Worm (Caenorhabditis elegans) whole organism, mixed stage, embryonic: ENCODE measurements around the gene M70.1.
"Not testable (repeated sequence)": the region's sequence is repeated elsewhere in the genome, so short reads cannot be mapped to it uniquely, and the experiment has no call there.

ENCODE experiments used
- M03D4.4 ChIP-seq: sonication (generic microtip); optimal IDR thresholded peaks from 2 replicates; lab custom pipeline; 2017; ENCODE audit warnings: mild to moderate bottlenecking, missing genetic modification characterization, missing compliant biosample characterization
- bed-3 ChIP-seq: fragments of 200-800 bp; sonication (Bioruptor generic); optimal IDR thresholded peaks from 3 replicates; lab custom pipeline; 2018; ENCODE audit warnings: mild to moderate bottlenecking, missing genetic modification characterization, moderate library complexity, missing compliant biosample characterization
- blmp-1 ChIP-seq: fragments of 150-350 bp; optimal IDR thresholded peaks from 2 replicates; lab custom pipeline; 2014; ENCODE audit warnings: missing biosample characterization, missing genetic modification characterization
- ceh-39 ChIP-seq: fragments of 150-350 bp; optimal IDR thresholded peaks from 2 replicates; lab custom pipeline; 2014; ENCODE audit warnings: missing biosample characterization, missing genetic modification characterization
- ceh-43 ChIP-seq: fragments of 200-800 bp; sonication (Bioruptor generic); optimal IDR thresholded peaks from 2 replicates; lab custom pipeline; 2018; ENCODE audit warnings: mild to moderate bottlenecking, missing genetic modification characterization, moderate library complexity, missing compliant biosample characterization
- ceh-83 ChIP-seq: fragments of 200-800 bp; sonication (Bioruptor generic); optimal IDR thresholded peaks from 2 replicates; lab custom pipeline; 2018; ENCODE audit warnings: mild to moderate bottlenecking, missing genetic modification characterization, missing compliant biosample characterization
- ces-1 ChIP-seq: fragments of 150-350 bp; optimal IDR thresholded peaks from 2 replicates; lab custom pipeline; 2014; ENCODE audit warnings: missing biosample characterization, missing genetic modification reagents, missing genetic modification characterization
- cnd-1 ChIP-seq: fragments of 200-800 bp; sonication (Bioruptor generic); optimal IDR thresholded peaks from 2 replicates; lab custom pipeline; 2018; ENCODE audit warnings: mild to moderate bottlenecking, missing genetic modification characterization, missing compliant biosample characterization
- drap-1 ChIP-seq: fragments of 200-800 bp; sonication (Bioruptor generic); optimal IDR thresholded peaks from 3 replicates; lab custom pipeline; 2018; ENCODE audit warnings: mild to moderate bottlenecking, missing genetic modification characterization, missing compliant biosample characterization
- elt-1 ChIP-seq: sonication (generic microtip); optimal IDR thresholded peaks from 2 replicates; lab custom pipeline; 2017; ENCODE audit warnings: missing genetic modification characterization, mild to moderate bottlenecking, missing compliant biosample characterization, antibody characterized with exemption, moderate library complexity, borderline replicate concordance; ENCODE audit not compliant: insufficient read depth
- elt-3 ChIP-seq: fragments of 150-350 bp; optimal IDR thresholded peaks from 2 replicates; lab custom pipeline; 2014; ENCODE audit warnings: missing biosample characterization, missing genetic modification characterization
- flh-1 ChIP-seq: fragments of 200-800 bp; sonication (Bioruptor generic); optimal IDR thresholded peaks from 2 replicates; lab custom pipeline; 2018; ENCODE audit warnings: mild to moderate bottlenecking, missing genetic modification characterization, moderate library complexity, missing compliant biosample characterization
- ham-2 ChIP-seq: fragments of 200-800 bp; sonication (Bioruptor generic); optimal IDR thresholded peaks from 2 replicates; lab custom pipeline; 2018; ENCODE audit warnings: mild to moderate bottlenecking, missing genetic modification characterization, missing compliant biosample characterization
- hlh-1 ChIP-seq: fragments of 150-350 bp; optimal IDR thresholded peaks from 2 replicates; lab custom pipeline; 2014; ENCODE audit warnings: missing biosample characterization, missing genetic modification reagents, missing genetic modification characterization
- lin-13 ChIP-seq: fragments of 150-350 bp; optimal IDR thresholded peaks from 2 replicates; lab custom pipeline; 2014; ENCODE audit warnings: missing biosample characterization, missing genetic modification characterization
- lin-32 ChIP-seq: fragments of 200-800 bp; sonication (Bioruptor generic); optimal IDR thresholded peaks from 2 replicates; lab custom pipeline; 2018; ENCODE audit warnings: mild to moderate bottlenecking, missing genetic modification characterization, missing compliant biosample characterization
- lsy-2 ChIP-seq: fragments of 150-350 bp; optimal IDR thresholded peaks from 2 replicates; lab custom pipeline; 2014; ENCODE audit warnings: missing biosample characterization, missing genetic modification characterization
- mab-5 ChIP-seq: fragments of 150-350 bp; optimal IDR thresholded peaks from 2 replicates; lab custom pipeline; 2014; ENCODE audit warnings: missing biosample characterization, missing genetic modification characterization
- mep-1 ChIP-seq: fragments of 150-350 bp; optimal IDR thresholded peaks from 2 replicates; lab custom pipeline; 2017; ENCODE audit warnings: missing biosample characterization, missing genetic modification reagents, missing genetic modification characterization, inconsistent platforms
- mls-2 ChIP-seq: sonication (generic microtip); optimal IDR thresholded peaks from 2 replicates; lab custom pipeline; 2016; ENCODE audit warnings: mild to moderate bottlenecking, missing genetic modification characterization, moderate library complexity, missing compliant biosample characterization
- nhr-12 ChIP-seq: fragments of 150-350 bp; optimal IDR thresholded peaks from 2 replicates; lab custom pipeline; 2014; ENCODE audit warnings: missing biosample characterization, missing genetic modification characterization
- nhr-2 ChIP-seq: fragments of 150-350 bp; optimal IDR thresholded peaks from 2 replicates; lab custom pipeline; 2014; ENCODE audit warnings: missing biosample characterization, missing genetic modification characterization
- nhr-237 ChIP-seq: fragments of 150-350 bp; optimal IDR thresholded peaks from 2 replicates; lab custom pipeline; 2014; ENCODE audit warnings: missing biosample characterization, missing genetic modification characterization
- nhr-28 ChIP-seq: fragments of 150-350 bp; optimal IDR thresholded peaks from 2 replicates; lab custom pipeline; 2014; ENCODE audit warnings: missing biosample characterization, missing genetic modification characterization
- nhr-76 ChIP-seq: sonication (generic microtip); optimal IDR thresholded peaks from 2 replicates; lab custom pipeline; 2017; ENCODE audit warnings: missing biosample characterization, missing genetic modification characterization
- pha-4 ChIP-seq: fragments of 150-350 bp; optimal IDR thresholded peaks from 2 replicates; lab custom pipeline; 2018; ENCODE audit warnings: missing biosample characterization, missing genetic modification reagents, missing genetic modification characterization
- sem-2 ChIP-seq: fragments of 200-800 bp; sonication (Bioruptor generic); optimal IDR thresholded peaks from 2 replicates; lab custom pipeline; 2018; ENCODE audit warnings: mild to moderate bottlenecking, missing genetic modification characterization, missing compliant biosample characterization
- snpc-4 ChIP-seq: fragments of 150-350 bp; optimal IDR thresholded peaks from 2 replicates; lab custom pipeline; 2014; ENCODE audit warnings: missing biosample characterization, missing genetic modification characterization
- sptf-1 ChIP-seq: sonication (generic microtip); optimal IDR thresholded peaks from 2 replicates; lab custom pipeline; 2017; ENCODE audit warnings: mild to moderate bottlenecking, missing genetic modification characterization, moderate library complexity, missing compliant biosample characterization
- tbx-8 ChIP-seq: fragments of 200-800 bp; sonication (Bioruptor generic); optimal IDR thresholded peaks from 2 replicates; lab custom pipeline; 2018; ENCODE audit warnings: mild to moderate bottlenecking, missing genetic modification characterization, moderate library complexity, missing compliant biosample characterization
- unc-120 ChIP-seq: sonication (generic microtip); optimal IDR thresholded peaks from 2 replicates; lab custom pipeline; 2017; ENCODE audit warnings: missing genetic modification characterization, missing compliant biosample characterization; ENCODE audit not compliant: poor library complexity, severe bottlenecking
- unc-39 ChIP-seq: fragments of 150-350 bp; optimal IDR thresholded peaks from 2 replicates; lab custom pipeline; 2014; ENCODE audit warnings: missing biosample characterization, missing genetic modification characterization
- unc-62 ChIP-seq: fragments of 150-350 bp; optimal IDR thresholded peaks from 2 replicates; lab custom pipeline; 2014; ENCODE audit warnings: missing biosample characterization, missing genetic modification reagents, missing genetic modification characterization
- zip-8 ChIP-seq: fragments of 150-350 bp; optimal IDR thresholded peaks from 2 replicates; lab custom pipeline; 2014; ENCODE audit warnings: missing biosample characterization, missing genetic modification characterization
- ztf-11 ChIP-seq: fragments of 150-350 bp; optimal IDR thresholded peaks from 2 replicates; lab custom pipeline; 2014; ENCODE audit warnings: missing biosample characterization, missing genetic modification characterization

Gene M70.1

ce11 chrIV:2245565-2245964 is at the start of gene M70.1:
Gene M70.1, plus strand, starts transcription at chrIV:2245865.
- TF ChIP-seq bed-3 (GFP tag; lab: Kevin White, UChicago); ceh-39 (tag; lab: Kevin White, UChicago); nhr-28 (tag; lab: Kevin White, UChicago): not testable (repeated sequence)
- TF ChIP-seq, all 35 proteins: peak for 0; not testable (repeated sequence) for 35

- TF ChIP-seq lsy-2 (tag; lab: Kevin White, UChicago) (no peak), lin-13 (no peak), mab-5 (no peak), mep-1 (no peak), blmp-1 (no peak), ham-2 (GFP tag; lab: Kevin White, UChicago) (no peak)
Measured at ce11 chrIV:2198741-2199140, 46.9 kb upstream of the M70.1 start, which contains the start of gene Y71G10AR.4. Gene Y71G10AR.4, plus strand, starts transcription at chrIV:2199041.

ce11 chrIV:2216756-2217155 is 28.9 kb upstream of the M70.1 start, which contains the start of gene T04C4.3:
Gene T04C4.3, minus strand, starts transcription at chrIV:2216856.
- not testable (repeated sequence) for TF ChIP-seq unc-39 (tag; lab: Kevin White, UChicago); mls-2 (tag; lab: Kevin White, UChicago); ces-1 (GFP tag; lab: Kevin White, UChicago)

ce11 chrIV:2217260-2217659 is 28.4 kb upstream of the M70.1 start:
- peak; percentile 12 for TF ChIP-seq M03D4.4 (tag; lab: Kevin White, UChicago)
- peak; percentile 1 for TF ChIP-seq mls-2 (tag; lab: Kevin White, UChicago)
- TF ChIP-seq hlh-1 (tag; lab: Kevin White, UChicago): no peak
- peak; percentile 53 for TF ChIP-seq pha-4 (tag; lab: Kevin White, UChicago)
- no peak for TF ChIP-seq elt-3 (tag; lab: Kevin White, UChicago)

ce11 chrIV:2219334-2219755 is 26.3 kb upstream of the M70.1 start:
- TF ChIP-seq pha-4 (tag; lab: Kevin White, UChicago): peak; percentile 81
- TF ChIP-seq unc-39 (tag; lab: Kevin White, UChicago): no peak
- no peak for TF ChIP-seq snpc-4
- TF ChIP-seq ham-2 (GFP tag; lab: Kevin White, UChicago): peak; percentile 74
- TF ChIP-seq nhr-12: no peak
- TF ChIP-seq unc-120 (tag; lab: Kevin White, UChicago): peak; percentile 86
- TF ChIP-seq nhr-237 (tag; lab: Kevin White, UChicago): peak; percentile 81
- TF ChIP-seq unc-62 (GFP tag; lab: Kevin White, UChicago): peak; percentile 55
- TF ChIP-seq cnd-1 (tag; lab: Kevin White, UChicago): peak; percentile 50
- peak; percentile 67 for TF ChIP-seq mls-2 (tag; lab: Kevin White, UChicago)
- TF ChIP-seq ceh-39 (tag; lab: Kevin White, UChicago): no peak
- TF ChIP-seq ceh-83 (GFP tag; lab: Kevin White, UChicago): no peak
- peak; percentile 70 for TF ChIP-seq ztf-11 (tag; lab: Kevin White, UChicago)
- peak; percentile 80 for TF ChIP-seq nhr-2 (tag; lab: Kevin White, UChicago)
- TF ChIP-seq flh-1 (GFP tag; lab: Kevin White, UChicago): peak; percentile 16
- TF ChIP-seq sem-2: no peak
- TF ChIP-seq tbx-8 (GFP tag; lab: Kevin White, UChicago): peak; percentile 64
- peak; percentile 38 for TF ChIP-seq lin-13
- TF ChIP-seq M03D4.4 (tag; lab: Kevin White, UChicago): peak; percentile 77
- peak; percentile 83 for TF ChIP-seq sptf-1 (tag; lab: Kevin White, UChicago)
- TF ChIP-seq mep-1: peak; percentile 1
- peak; percentile 67 for TF ChIP-seq drap-1
- TF ChIP-seq elt-1 (tag; lab: Kevin White, UChicago): no peak
- TF ChIP-seq mab-5: no peak
- TF ChIP-seq bed-3 (GFP tag; lab: Kevin White, UChicago): no peak
- no peak for TF ChIP-seq zip-8 (tag; lab: Kevin White, UChicago)
- TF ChIP-seq lsy-2 (tag; lab: Kevin White, UChicago): peak; percentile 77
- peak; percentile 33 for TF ChIP-seq ceh-43
- no peak for TF ChIP-seq hlh-1 (tag; lab: Kevin White, UChicago)
- TF ChIP-seq elt-3 (tag; lab: Kevin White, UChicago): peak; percentile 78
- peak; percentile 29 for TF ChIP-seq lin-32 (GFP tag; lab: Kevin White, UChicago)
- no peak for TF ChIP-seq nhr-76 (tag; lab: Kevin White, UChicago)
- no peak for TF ChIP-seq nhr-28 (tag; lab: Kevin White, UChicago)
- TF ChIP-seq ces-1 (GFP tag; lab: Kevin White, UChicago): peak; percentile 82
- TF ChIP-seq blmp-1: no peak
